Worm (Caenorhabditis elegans): ENCODE data around the gene mtx-2.

The mtx-2 gene

ce11 chrIII:7762250-7762649 lies 1.2 kb downstream of the mtx-2 start:
- peak; percentile 87 for TF ChIP-seq elt-2 (tag; optimal IDR thresholded peaks at IDR 0.05)
- no peak for TF ChIP-seq nhr-90 (tag; optimal IDR thresholded peaks at IDR 0.05; ENCODE audit: poor library complexity)

ce11 chrIII:7758562-7758961 lies 4.8 kb downstream of the mtx-2 start, which contains the start of gene pcp-1:
Gene pcp-1 (plus strand): TSS chrIII:7758903.
- TF ChIP-seq alr-1 (tag; optimal IDR thresholded peaks at IDR 0.05; ENCODE audit: borderline replicate concordance): no peak
- no peak for TF ChIP-seq lin-39 (tag; optimal IDR thresholded peaks at IDR 0.05)
- TF ChIP-seq zip-4 (GFP tag; optimal IDR thresholded peaks at IDR 0.05): no peak
- TF ChIP-seq unc-86 (tag; optimal IDR thresholded peaks at IDR 0.05): no peak
- TF ChIP-seq nhr-19 (GFP tag; conservative IDR thresholded peaks at IDR 0.05): no peak
- no peak for TF ChIP-seq fkh-10 (GFP tag; optimal IDR thresholded peaks at IDR 0.05)
- no peak for TF ChIP-seq egl-13 (tag; optimal IDR thresholded peaks at IDR 0.05)
- TF ChIP-seq egl-27 (tag; optimal IDR thresholded peaks at IDR 0.05): no peak
- no peak for TF ChIP-seq fkh-8 (tag; optimal IDR thresholded peaks at IDR 0.05)
- no peak for TF ChIP-seq hpl-2 (GFP tag; optimal IDR thresholded peaks at IDR 0.05)
- no peak for TF ChIP-seq pag-3 (tag; optimal IDR thresholded peaks at IDR 0.05; ENCODE audit: borderline replicate concordance, insufficient read depth)
- peak; percentile 42 for TF ChIP-seq lin-14 (GFP tag; optimal IDR thresholded peaks at IDR 0.05)
- TF ChIP-seq hlh-4 (tag; optimal IDR thresholded peaks at IDR 0.05): no peak
- TF ChIP-seq nhr-20 (tag; optimal IDR thresholded peaks at IDR 0.05): peak; percentile 9
- TF ChIP-seq sptf-1 (tag; optimal IDR thresholded peaks at IDR 0.05): no peak
- peak in 1 of 2 experiments; percentile 42 for TF ChIP-seq lin-35 (GFP tag; optimal IDR thresholded peaks at IDR 0.05)
- TF ChIP-seq pqm-1 (tag; optimal IDR thresholded peaks at IDR 0.05): no peak
- no peak for TF ChIP-seq grh-1 (GFP tag; IDR thresholded peaks at IDR 0.05)
- TF ChIP-seq elt-2 (tag; optimal IDR thresholded peaks at IDR 0.05): peak; percentile 97
- no peak for TF ChIP-seq C04F5.9 (tag; optimal IDR thresholded peaks at IDR 0.05)
- no peak for TF ChIP-seq unc-62 (GFP tag; optimal IDR thresholded peaks at IDR 0.05)
- no peak for TF ChIP-seq nhr-71 (tag; optimal IDR thresholded peaks at IDR 0.05)
- no peak for TF ChIP-seq ama-1 (optimal IDR thresholded peaks at IDR 0.05)
- TF ChIP-seq tlp-1 (tag; optimal IDR thresholded peaks at IDR 0.05): no peak
- no peak for TF ChIP-seq irx-1 (tag; optimal IDR thresholded peaks at IDR 0.05)
- no peak for TF ChIP-seq ets-5 (GFP tag; IDR thresholded peaks at IDR 0.05)
- no peak for TF ChIP-seq jun-1 (tag; optimal IDR thresholded peaks at IDR 0.05)
- no peak for TF ChIP-seq swsn-7 (tag; optimal IDR thresholded peaks at IDR 0.05)
- TF ChIP-seq snpc-4 (tag; optimal IDR thresholded peaks at IDR 0.05): no peak

ce11 chrIII:7754348-7754747 lies 9.1 kb downstream of the mtx-2 start, which contains the start of gene cdh-3:
Gene cdh-3 (minus strand): TSS chrIII:7754448.
- TF ChIP-seq nhr-76 (tag; optimal IDR thresholded peaks at IDR 0.05) (no peak), ceh-63 (GFP tag; optimal IDR thresholded peaks at IDR 0.05) (no peak), nhr-90 (tag; optimal IDR thresholded peaks at IDR 0.05; ENCODE audit: poor library complexity) (no peak), sptf-1 (tag; optimal IDR thresholded peaks at IDR 0.05) (no peak), hpl-2 (GFP tag; optimal IDR thresholded peaks at IDR 0.05) (no peak), ama-1 (optimal IDR thresholded peaks at IDR 0.05) (no peak), C16A3.4 (tag; optimal IDR thresholded peaks at IDR 0.05) (no peak), alr-1 (tag; optimal IDR thresholded peaks at IDR 0.05; ENCODE audit: borderline replicate concordance) (no peak), lin-35 (GFP tag; optimal IDR thresholded peaks at IDR 0.05) (no peak), ztf-4 (tag; optimal IDR thresholded peaks at IDR 0.05) (no peak), C34B4.2 (tag; optimal IDR thresholded peaks at IDR 0.05) (no peak), hlh-17 (GFP tag; optimal IDR thresholded peaks at IDR 0.05; ENCODE audit: borderline replicate concordance) (no peak), vab-15 (tag; optimal IDR thresholded peaks at IDR 0.05) (no peak), elt-2 (tag; optimal IDR thresholded peaks at IDR 0.05) (no peak)

ce11 chrIII:7743183-7743582 lies 20.2 kb downstream of the mtx-2 start:
- no peak for TF ChIP-seq nhr-20 (tag; optimal IDR thresholded peaks at IDR 0.05)
- no peak for TF ChIP-seq nhr-12 (tag; optimal IDR thresholded peaks at IDR 0.05)
- no peak for TF ChIP-seq C04F5.9 (tag; optimal IDR thresholded peaks at IDR 0.05)
- TF ChIP-seq nhr-71 (tag; optimal IDR thresholded peaks at IDR 0.05): no peak
- TF ChIP-seq unc-30 (tag; optimal IDR thresholded peaks at IDR 0.05): no peak
- no peak for TF ChIP-seq fos-1 (tag; optimal IDR thresholded peaks at IDR 0.05)
- TF ChIP-seq sup-37 (GFP tag; optimal IDR thresholded peaks at IDR 0.05): no peak
- no peak for TF ChIP-seq jun-1 (tag; optimal IDR thresholded peaks at IDR 0.05)
- TF ChIP-seq lir-3 (tag; optimal IDR thresholded peaks at IDR 0.05; ENCODE audit: poor library complexity): no peak
- no peak for TF ChIP-seq C34B4.2 (tag; optimal IDR thresholded peaks at IDR 0.05)
- no peak for TF ChIP-seq ama-1 (optimal IDR thresholded peaks at IDR 0.05)
